Fruit fly (Drosophila melanogaster) whole organism, embryonic: Measurements from ENCODE around the gene Cpr65Ea.

ENCODE experiments used
- CG14860 ChIP-seq: fragments of 200-800 bp; sonication (Bioruptor generic); IDR thresholded peaks from 3 replicates; pipeline ENCODE4 v1.3.6; 2022; ENCODE audit warnings: missing biosample characterization, missing genetic modification characterization; ENCODE audit not compliant: partially characterized antibody
- Meics ChIP-seq: fragments of 200-800 bp; sonication (Bioruptor generic); optimal IDR thresholded peaks from 2 replicates; lab custom pipeline; 2017; ENCODE audit warnings: missing biosample characterization, mild to moderate bottlenecking, missing genetic modification characterization
- Scr ChIP-seq: fragments of 200-800 bp; sonication (Bioruptor generic); IDR thresholded peaks from 2 replicates; pipeline ENCODE4 v1.3.6; 2022; ENCODE audit warnings: missing biosample characterization, missing genetic modification characterization; ENCODE audit not compliant: partially characterized antibody
- lab ChIP-seq: fragments of 200-800 bp; sonication (Bioruptor generic); optimal IDR thresholded peaks from 3 replicates; lab custom pipeline; 2017; ENCODE audit warnings: missing biosample characterization, missing genetic modification characterization, mild to moderate bottlenecking, moderate library complexity, missing genetic modification reagents
- ro ChIP-seq: fragments of 200-800 bp; sonication (Bioruptor generic); IDR thresholded peaks from 2 replicates; pipeline ENCODE4 v1.3.6; 2022; ENCODE audit warnings: missing biosample characterization, missing genetic modification characterization

dm6 chr3L:7066014-7066413 lies 20.4 kb downstream of the Cpr65Ea start, which contains the start of gene CG14823:
- TF ChIP-seq Scr (GFP tag; lab: Robert Waterston, UW) = no peak
- TF ChIP-seq CG14860 (GFP tag; lab: Robert Waterston, UW) = no peak
- no peak for TF ChIP-seq Meics (GFP tag; lab: Kevin White, UChicago)
- no peak for TF ChIP-seq lab (GFP tag; lab: Kevin White, UChicago)
- no peak for TF ChIP-seq ro (GFP tag; lab: Robert Waterston, UW)
